Fruit fly (Drosophila melanogaster) whole organism, wandering third instar larva: ENCODE measurements around the gene Nup358.

ENCODE experiments used
- Dfd ChIP-seq: fragments of >200 bp; optimal IDR thresholded peaks from 2 replicates; lab custom pipeline; 2017; ENCODE audit warnings: missing biosample characterization, missing genetic modification characterization
- Hnf4 ChIP-seq: fragments of 200-800 bp; sonication (Bioruptor generic); optimal IDR thresholded peaks from 2 replicates; lab custom pipeline; 2016; ENCODE audit warnings: missing biosample characterization, mild to moderate bottlenecking, missing genetic modification characterization
- Rel ChIP-seq, 2 experiments: fragments of 200-800 bp; sonication (Bioruptor generic) in 1 of 2; optimal IDR thresholded peaks; 2 replicates in 1 of 2; 3 replicates in 1 of 2; lab custom pipeline; 2016 to 2019; ENCODE audit warnings: mild to moderate bottlenecking in 2 of 2, missing biosample characterization in 2 of 2, missing genetic modification characterization in 2 of 2, moderate library complexity in 1 of 2
- Vsx2 ChIP-seq: fragments of 200-300, 225-300 bp; sonication (Bioruptor generic); optimal IDR thresholded peaks from 2 replicates; lab custom pipeline; 2018; ENCODE audit warnings: missing biosample characterization, missing genetic modification characterization; ENCODE audit not compliant: partially characterized antibody
- br ChIP-seq: fragments of 200-800 bp; sonication (Bioruptor generic); optimal IDR thresholded peaks from 2 replicates; lab custom pipeline; 2016; ENCODE audit warnings: missing biosample characterization, missing genetic modification characterization
- dmrt93B ChIP-seq: fragments of 200-800 bp; sonication (Bioruptor generic); optimal IDR thresholded peaks from 2 replicates; lab custom pipeline; 2018; ENCODE audit warnings: missing biosample characterization, mild to moderate bottlenecking, missing genetic modification characterization
- fru ChIP-seq: fragments of 200-800 bp; sonication (Bioruptor generic); optimal IDR thresholded peaks from 3 replicates; lab custom pipeline; 2016; ENCODE audit warnings: missing biosample characterization, mild to moderate bottlenecking, missing genetic modification characterization
- lola ChIP-seq: fragments of >200 bp; optimal IDR thresholded peaks from 2 replicates; lab custom pipeline; 2017; ENCODE audit warnings: missing biosample characterization, missing genetic modification characterization
- pan ChIP-seq: fragments of >200 bp; optimal IDR thresholded peaks from 2 replicates; lab custom pipeline; 2017
- psq ChIP-seq: fragments of 200-800 bp; sonication (Bioruptor generic); optimal IDR thresholded peaks from 3 replicates; lab custom pipeline; 2017; ENCODE audit warnings: missing biosample characterization, mild to moderate bottlenecking, missing genetic modification characterization, moderate library complexity
- tai ChIP-seq: sonication (Bioruptor generic); optimal IDR thresholded peaks from 2 replicates; lab custom pipeline; 2016; ENCODE audit warnings: missing biosample characterization, missing genetic modification characterization
- usp ChIP-seq: fragments of >200 bp; optimal IDR thresholded peaks from 2 replicates; lab custom pipeline; 2017; ENCODE audit warnings: missing biosample characterization, missing genetic modification characterization

DNA sequence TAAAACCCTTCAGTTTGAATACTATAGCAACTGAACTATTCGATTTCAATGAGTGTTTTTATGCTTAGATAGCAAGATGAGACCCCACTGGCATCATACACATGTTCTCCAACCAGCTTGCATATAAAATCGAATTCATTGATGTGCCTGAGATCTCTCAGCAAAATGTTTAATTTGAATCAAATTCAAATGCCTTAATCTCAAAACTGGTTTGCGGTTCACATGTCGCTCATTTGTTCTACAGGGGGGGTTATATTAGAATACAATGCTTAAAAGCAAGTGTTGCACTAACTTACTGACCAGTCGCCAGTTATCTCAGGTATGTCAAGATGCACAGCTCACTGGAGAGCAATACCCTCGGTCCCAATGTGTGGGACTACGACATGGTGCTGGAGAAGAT lies 30.1 kb upstream of the Nup358 start, which contains the start of gene CG31103:
- no peak for TF ChIP-seq pan (lab: Kevin White, UChicago)
- no peak for TF ChIP-seq usp (GFP tag; lab: Kevin White, UChicago)
- TF ChIP-seq fru (GFP tag; lab: Kevin White, UChicago), result no peak
- no peak for TF ChIP-seq dmrt93B
- no peak for TF ChIP-seq Vsx2 (GFP tag; lab: Kevin White, UChicago)
- no peak for TF ChIP-seq Rel (GFP tag; optimal IDR thresholded peaks at IDR 0.05; lab: Kevin White, UChicago)
- no peak for TF ChIP-seq Rel (tag; optimal IDR thresholded peaks at IDR 0.05; lab: Kevin White, UChicago)
- no peak for TF ChIP-seq lola (GFP tag; lab: Kevin White, UChicago)
- no peak for TF ChIP-seq br (GFP tag; lab: Kevin White, UChicago)
- no peak for TF ChIP-seq psq
- no peak for TF ChIP-seq Dfd (GFP tag; lab: Kevin White, UChicago)
- TF ChIP-seq tai, result no peak
- no peak for TF ChIP-seq Hnf4 (GFP tag; lab: Kevin White, UChicago)
